Worm (Caenorhabditis elegans): ENCODE results near the gene K07F5.16.

- TF ChIP-seq snpc-4 (tag; optimal IDR thresholded peaks at IDR 0.05) = no peak
- TF ChIP-seq nhr-237 (tag; optimal IDR thresholded peaks at IDR 0.05) = no peak
- no peak for TF ChIP-seq nhr-28 (tag; optimal IDR thresholded peaks at IDR 0.05)
- no peak for TF ChIP-seq pha-4 (tag; optimal IDR thresholded peaks at IDR 0.05)
Measured at ce11 chrIV:9842071-9842470, 21.8 kb upstream of the K07F5.16 start, which contains the start of gene K07F5.17.
